Fruit fly (Drosophila melanogaster) whole organism, prepupa: ENCODE results near the gene qtc.
A peak's percentile ranks its signal among the peaks of the same experiment; 100 is the strongest.

Source experiments
- Blimp-1 ChIP-seq: fragments of 200-800 bp; sonication (Bioruptor generic); optimal IDR thresholded peaks from 3 replicates; lab custom pipeline; 2017; ENCODE audit warnings: missing biosample characterization, missing genetic modification characterization, mild to moderate bottlenecking, moderate library complexity, missing genetic modification reagents
- CG10631 ChIP-seq: fragments of 200-800 bp; sonication (Bioruptor generic); optimal IDR thresholded peaks from 2 replicates; lab custom pipeline; 2016; ENCODE audit warnings: missing biosample characterization, missing genetic modification characterization
- CG10669 ChIP-seq: fragments of 200-800 bp; sonication (Bioruptor generic); optimal IDR thresholded peaks from 3 replicates; lab custom pipeline; 2018; ENCODE audit warnings: missing biosample characterization, mild to moderate bottlenecking, missing genetic modification characterization, moderate library complexity
- CG11294 ChIP-seq: fragments of 200-800 bp; sonication (Bioruptor generic); IDR thresholded peaks from 2 replicates; pipeline ENCODE4 v1.3.6; 2022; ENCODE audit warnings: missing biosample characterization, missing genetic modification characterization
- CG11902 ChIP-seq: fragments of 200-800 bp; sonication (Bioruptor generic); optimal IDR thresholded peaks from 3 replicates; lab custom pipeline; 2016; ENCODE audit warnings: missing biosample characterization, missing genetic modification characterization
- CG15336 ChIP-seq: fragments of 200-800 bp; sonication (Bioruptor generic); IDR thresholded peaks from 2 replicates; pipeline ENCODE4 v1.3.6; 2022; ENCODE audit warnings: missing biosample characterization, missing genetic modification characterization
- CG16779 ChIP-seq: fragments of 200-800 bp; sonication (Bioruptor generic); optimal IDR thresholded peaks from 3 replicates; lab custom pipeline; 2017; ENCODE audit warnings: missing biosample characterization, mild to moderate bottlenecking, missing genetic modification characterization
- CG31627 ChIP-seq: fragments of 200-800 bp; sonication (Bioruptor generic); optimal IDR thresholded peaks from 3 replicates; lab custom pipeline; 2016; ENCODE audit warnings: missing biosample characterization, missing genetic modification characterization
- CG32006 ChIP-seq: fragments of 200-800 bp; sonication (Bioruptor generic); optimal IDR thresholded peaks from 3 replicates; lab custom pipeline; 2017; ENCODE audit warnings: missing biosample characterization, mild to moderate bottlenecking, missing genetic modification characterization
- CG34406 ChIP-seq: fragments of 200-800 bp; sonication (Bioruptor generic); optimal IDR thresholded peaks from 3 replicates; lab custom pipeline; 2016; ENCODE audit warnings: missing biosample characterization, missing genetic modification characterization
- CG3919 ChIP-seq: fragments of 200-800 bp; sonication (Bioruptor generic); optimal IDR thresholded peaks from 3 replicates; lab custom pipeline; 2016; ENCODE audit warnings: missing biosample characterization, missing genetic modification characterization
- CG4318 ChIP-seq: fragments of 200-800 bp; sonication (Bioruptor generic); optimal IDR thresholded peaks from 3 replicates; lab custom pipeline; 2017; ENCODE audit warnings: missing biosample characterization, mild to moderate bottlenecking, missing genetic modification characterization
- CG6276 ChIP-seq: fragments of 200-800 bp; sonication (Bioruptor generic); optimal IDR thresholded peaks from 2 replicates; lab custom pipeline; 2017; ENCODE audit warnings: missing biosample characterization, mild to moderate bottlenecking, missing genetic modification characterization
- CG6792 ChIP-seq: fragments of 200-800 bp; sonication (Bioruptor generic); optimal IDR thresholded peaks from 3 replicates; lab custom pipeline; 2016; ENCODE audit warnings: missing biosample characterization, missing genetic modification characterization
- CG7368 ChIP-seq: fragments of 200-800 bp; sonication (Bioruptor generic); optimal IDR thresholded peaks from 3 replicates; lab custom pipeline; 2016; ENCODE audit warnings: missing biosample characterization, missing genetic modification characterization
- CG8119 ChIP-seq: fragments of 200-800 bp; sonication (Bioruptor generic); IDR thresholded peaks from 3 replicates; pipeline ENCODE4 v1.3.6; 2022; ENCODE audit warnings: missing biosample characterization, missing genetic modification characterization
- CG9139 ChIP-seq: fragments of 200-800 bp; sonication (Bioruptor generic); optimal IDR thresholded peaks from 3 replicates; lab custom pipeline; 2017; ENCODE audit warnings: missing biosample characterization, mild to moderate bottlenecking, missing genetic modification characterization
- Eip75B ChIP-seq: fragments of 200-800 bp; sonication (Bioruptor generic); optimal IDR thresholded peaks from 3 replicates; lab custom pipeline; 2016; ENCODE audit warnings: missing biosample characterization, missing genetic modification characterization
- Eip78C ChIP-seq: fragments of 200-800 bp; sonication (Bioruptor generic); peaks from one replicate; lab custom pipeline; 2016; ENCODE audit warnings: missing biosample characterization, missing genetic modification characterization
- Eip93F ChIP-seq: fragments of 200-800 bp; sonication (Bioruptor generic); optimal IDR thresholded peaks from 2 replicates; lab custom pipeline; 2016; ENCODE audit warnings: missing biosample characterization, mild to moderate bottlenecking, missing genetic modification characterization
- Ets21C ChIP-seq: fragments of 200-800 bp; sonication (Bioruptor generic); optimal IDR thresholded peaks from 3 replicates; lab custom pipeline; 2016; ENCODE audit warnings: missing biosample characterization, missing genetic modification characterization
- Hr38 ChIP-seq: sonication (Bioruptor generic); optimal IDR thresholded peaks from 2 replicates; lab custom pipeline; 2016; ENCODE audit warnings: missing biosample characterization, missing genetic modification characterization
- Hr39 ChIP-seq: fragments of 200-800 bp; sonication (Bioruptor generic); optimal IDR thresholded peaks from 2 replicates; lab custom pipeline; 2016; ENCODE audit warnings: missing biosample characterization, missing genetic modification characterization
- Hr4 ChIP-seq: fragments of 200-800 bp; sonication (Bioruptor generic); optimal IDR thresholded peaks from 3 replicates; lab custom pipeline; 2016; ENCODE audit warnings: missing biosample characterization, missing genetic modification characterization
- Met ChIP-seq: fragments of 200-800 bp; sonication (Bioruptor generic); optimal IDR thresholded peaks from 3 replicates; lab custom pipeline; 2016; ENCODE audit warnings: missing biosample characterization, missing genetic modification characterization
- OdsH ChIP-seq: fragments of 200-800 bp; sonication (Bioruptor generic); optimal IDR thresholded peaks from 3 replicates; lab custom pipeline; 2016; ENCODE audit warnings: missing biosample characterization, missing genetic modification characterization
- Smox ChIP-seq: fragments of 200-800 bp; sonication (Bioruptor generic); optimal IDR thresholded peaks from 3 replicates; lab custom pipeline; 2016; ENCODE audit warnings: missing biosample characterization, missing genetic modification characterization
- cyc ChIP-seq: fragments of 200-800 bp; sonication (Bioruptor generic); optimal IDR thresholded peaks from 3 replicates; lab custom pipeline; 2016; ENCODE audit warnings: missing biosample characterization, missing genetic modification characterization
- dac ChIP-seq: fragments of 200-800 bp; sonication (Bioruptor generic); optimal IDR thresholded peaks from 2 replicates; lab custom pipeline; 2017; ENCODE audit warnings: missing biosample characterization, mild to moderate bottlenecking, missing genetic modification characterization
- eg ChIP-seq: fragments of 200-800 bp; sonication (Bioruptor generic); IDR thresholded peaks from 3 replicates; pipeline ENCODE4 v1.3.6; 2022; ENCODE audit warnings: missing biosample characterization, missing genetic modification characterization
- esn ChIP-seq: fragments of 200-800 bp; sonication (Bioruptor generic); optimal IDR thresholded peaks from 2 replicates; lab custom pipeline; 2016; ENCODE audit warnings: missing biosample characterization, mild to moderate bottlenecking, missing genetic modification characterization, moderate library complexity
- fd59A ChIP-seq: fragments of 200-800 bp; sonication (Bioruptor generic); optimal IDR thresholded peaks from 2 replicates; lab custom pipeline; 2017; ENCODE audit warnings: missing biosample characterization, mild to moderate bottlenecking, missing genetic modification characterization, missing genetic modification reagents
- fd85E ChIP-seq: fragments of 200-800 bp; sonication (Bioruptor generic); optimal IDR thresholded peaks from 3 replicates; lab custom pipeline; 2016; ENCODE audit warnings: missing biosample characterization, missing genetic modification characterization
- fkh ChIP-seq: fragments of 200-800 bp; sonication (Bioruptor generic); optimal IDR thresholded peaks from 3 replicates; lab custom pipeline; 2017; ENCODE audit warnings: missing biosample characterization, mild to moderate bottlenecking, missing genetic modification characterization, moderate library complexity
- lz ChIP-seq: fragments of 200-800 bp; sonication (Bioruptor generic); optimal IDR thresholded peaks from 3 replicates; lab custom pipeline; 2016; ENCODE audit warnings: missing biosample characterization, missing genetic modification characterization
- net ChIP-seq: fragments of 200-800 bp; sonication (Bioruptor generic); optimal IDR thresholded peaks from 3 replicates; lab custom pipeline; 2016; ENCODE audit warnings: missing biosample characterization, missing genetic modification characterization
- pdm3 ChIP-seq: fragments of 200-800 bp; sonication (Bioruptor generic); optimal IDR thresholded peaks from 3 replicates; lab custom pipeline; 2016; ENCODE audit warnings: missing biosample characterization, missing genetic modification characterization
- salr ChIP-seq, 2 experiments: fragments of 200-800 bp; sonication (Bioruptor generic); optimal IDR thresholded peaks; 3 replicates each; lab custom pipeline; 2016 to 2018; ENCODE audit warnings: missing biosample characterization in 2 of 2, missing genetic modification characterization in 2 of 2, mild to moderate bottlenecking in 1 of 2
- svp ChIP-seq: fragments of 200-800 bp; sonication (Bioruptor generic); peaks from one replicate; lab custom pipeline; 2016; ENCODE audit warnings: missing biosample characterization, missing genetic modification characterization
- topi ChIP-seq: fragments of 200-800 bp; sonication (Bioruptor generic); optimal IDR thresholded peaks from 3 replicates; lab custom pipeline; 2016; ENCODE audit warnings: missing biosample characterization, missing genetic modification characterization
- vri ChIP-seq: fragments of 200-800 bp; sonication (Bioruptor generic); optimal IDR thresholded peaks from 3 replicates; lab custom pipeline; 2016; ENCODE audit warnings: missing biosample characterization, mild to moderate bottlenecking, missing genetic modification characterization

The qtc gene

dm6 chr2L:5086905-5087522 lies 26.4 kb downstream of the qtc start (continued):
- TF ChIP-seq lz (GFP tag; lab: Kevin White, UChicago) (peak; percentile 86), Eip93F (GFP tag; lab: Kevin White, UChicago) (peak; percentile 49), fkh (GFP tag; lab: Kevin White, UChicago) (peak; percentile 69), CG8119 (peak; percentile 85), cyc (GFP tag; lab: Kevin White, UChicago) (peak; percentile 81), eg (GFP tag; lab: Robert Waterston, UW) (peak; percentile 76), salr (GFP tag; optimal IDR thresholded peaks at IDR 0.05; lab: Kevin White, UChicago) (peak; percentile 71 to 88), Blimp-1 (GFP tag; lab: Kevin White, UChicago) (peak; percentile 74), Hr4 (GFP tag; lab: Kevin White, UChicago) (peak; percentile 91), esn (GFP tag; lab: Kevin White, UChicago) (peak; percentile 91), CG15336 (GFP tag; lab: Robert Waterston, UW) (peak; percentile 82), CG9139 (GFP tag; lab: Kevin White, UChicago) (peak; percentile 78), OdsH (peak; percentile 88), CG10669 (GFP tag; lab: Kevin White, UChicago) (peak; percentile 88), CG11294 (peak; percentile 57; the same call in 1 of the 2 replicates), net (GFP tag; lab: Kevin White, UChicago) (peak; percentile 90)

dm6 chr2L:5088649-5089270 lies 28.1 kb downstream of the qtc start:
- TF ChIP-seq esn (GFP tag; lab: Kevin White, UChicago), result no peak

- TF ChIP-seq cyc (GFP tag; lab: Kevin White, UChicago) (no peak), pdm3 (GFP tag; lab: Kevin White, UChicago) (no peak), fkh (GFP tag; lab: Kevin White, UChicago) (peak; percentile 32), eg (GFP tag; lab: Robert Waterston, UW) (0 out of 3 replicates have a peak, but pooled peaks have one; percentile 13)
These were observed 29.0 kb downstream of the qtc start for dm6 chr2L:5089642-5090041.

dm6 chr2L:5090352-5090751 lies 29.7 kb downstream of the qtc start:
- TF ChIP-seq cyc (GFP tag; lab: Kevin White, UChicago) (no peak), fd85E (GFP tag; lab: Kevin White, UChicago) (no peak), CG11902 (GFP tag; lab: Kevin White, UChicago) (no peak), dac (GFP tag; lab: Kevin White, UChicago) (peak; percentile 30), Hr4 (GFP tag; lab: Kevin White, UChicago) (no peak), CG4318 (no peak), CG6792 (peak; percentile 23), CG16779 (peak; percentile 18), CG15336 (GFP tag; lab: Robert Waterston, UW) (peak; percentile 64), Met (GFP tag; lab: Kevin White, UChicago) (no peak), salr (GFP tag; optimal IDR thresholded peaks at IDR 0.05; lab: Kevin White, UChicago) (peak in 1 of 2 experiments; percentile 46), CG6276 (peak; percentile 24), fd59A (GFP tag; lab: Kevin White, UChicago) (peak; percentile 4), Hr39 (no peak), pdm3 (GFP tag; lab: Kevin White, UChicago) (peak; percentile 42), Eip75B (peak; percentile 27), CG8119 (peak; percentile 65), Hr38 (GFP tag; lab: Kevin White, UChicago) (no peak), CG31627 (no peak), CG10631 (peak; percentile 39), CG3919 (GFP tag; lab: Kevin White, UChicago) (peak; percentile 9), Eip93F (GFP tag; lab: Kevin White, UChicago) (no peak), CG7368 (GFP tag; lab: Kevin White, UChicago) (no peak), vri (GFP tag; lab: Kevin White, UChicago) (no peak), Eip78C (GFP tag; lab: Kevin White, UChicago) (peak; percentile 72), CG32006 (GFP tag; lab: Kevin White, UChicago) (peak; percentile 77), CG34406 (GFP tag; lab: Kevin White, UChicago) (no peak), lz (GFP tag; lab: Kevin White, UChicago) (peak; percentile 2), CG10669 (GFP tag; lab: Kevin White, UChicago) (peak; percentile 40), CG11294 (peak; percentile 16; the same call in 1 of the 2 replicates), net (GFP tag; lab: Kevin White, UChicago) (peak; percentile 26), Blimp-1 (GFP tag; lab: Kevin White, UChicago) (no peak), Smox (GFP tag; lab: Kevin White, UChicago) (no peak), topi (GFP tag; lab: Kevin White, UChicago) (peak; percentile 12), svp (no peak), Ets21C (GFP tag; lab: Kevin White, UChicago) (no peak), OdsH (peak; percentile 41), fkh (GFP tag; lab: Kevin White, UChicago) (no peak)
